Fruit fly (Drosophila melanogaster): Measurements from ENCODE around the gene VhaM9.7-a.

The VhaM9.7-a gene

DNA sequence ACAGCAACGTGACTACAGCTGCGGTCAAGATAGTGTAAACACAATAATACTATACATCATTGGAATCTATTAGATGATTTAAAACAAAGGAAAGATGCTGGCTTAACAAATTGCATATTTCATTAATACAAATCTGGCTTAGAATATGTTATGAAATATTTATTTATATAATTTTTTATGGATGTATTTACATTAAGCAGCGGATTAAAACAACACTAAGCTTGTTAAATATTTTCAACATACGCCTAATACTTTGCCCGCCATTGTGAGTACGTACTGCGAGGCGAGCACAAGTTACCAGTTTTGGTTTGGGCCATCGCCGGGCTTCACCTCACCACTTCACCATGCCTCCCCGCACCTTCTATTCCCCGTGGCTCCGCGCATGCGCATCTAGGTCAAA lies 7.4 kb downstream of the VhaM9.7-a start (continued):
- TF ChIP-seq D19A (tag; optimal IDR thresholded peaks at IDR 0.05) (peak; percentile 77), CG12104 (GFP tag; optimal IDR thresholded peaks at IDR 0.05) (peak; percentile 29), CG3838 (GFP tag; optimal IDR thresholded peaks at IDR 0.05) (no peak), slp2 (GFP tag; optimal IDR thresholded peaks at IDR 0.05) (no peak), CG4404 (GFP tag; IDR thresholded peaks at IDR 0.05) (peak; percentile 35; the same call in 1 of the 2 replicates), luna (GFP tag; optimal IDR thresholded peaks at IDR 0.05) (no peak), jing (GFP tag; optimal IDR thresholded peaks at IDR 0.05) (peak; percentile 21), Camta (GFP tag; optimal IDR thresholded peaks at IDR 0.05) (no peak), Oaz (GFP tag; IDR thresholded peaks at IDR 0.05) (peak; percentile 31; the same call in 1 of the 2 replicates)

- TF ChIP-seq pzg (GFP tag; optimal IDR thresholded peaks at IDR 0.05), result no peak
- no peak for TF ChIP-seq CG32772 (GFP tag; IDR thresholded peaks at IDR 0.05)
- TF ChIP-seq CG6654 (GFP tag; optimal IDR thresholded peaks at IDR 0.05), result no peak
- no peak for TF ChIP-seq gsb (GFP tag; IDR thresholded peaks at IDR 0.05)
- TF ChIP-seq CG8924 (tag; optimal IDR thresholded peaks at IDR 0.05), result no peak
- TF ChIP-seq nerfin-2 (GFP tag; IDR thresholded peaks at IDR 0.05; ENCODE audit: partially characterized antibody), result peak; percentile 26; the same call in 1 of the 2 replicates
- TF ChIP-seq ems (GFP tag; optimal IDR thresholded peaks at IDR 0.05), result no peak
- TF ChIP-seq HLHmδ (GFP tag; optimal IDR thresholded peaks at IDR 0.05), result no peak
- no peak for TF ChIP-seq Xbp1 (GFP tag; optimal IDR thresholded peaks at IDR 0.05)
- no peak for TF ChIP-seq BtbVII (GFP tag; optimal IDR thresholded peaks at IDR 0.05)
- no peak for TF ChIP-seq kah (GFP tag; optimal IDR thresholded peaks at IDR 0.05)
- TF ChIP-seq Blimp-1 (GFP tag; optimal IDR thresholded peaks at IDR 0.05), result peak; percentile 96
- TF ChIP-seq nmo (GFP tag; optimal IDR thresholded peaks at IDR 0.05), result no peak
- no peak for TF ChIP-seq trem (tag; optimal IDR thresholded peaks at IDR 0.05)
- TF ChIP-seq bsh (GFP tag; optimal IDR thresholded peaks at IDR 0.05), result peak in 1 of 2 experiments; percentile 11
- no peak for TF ChIP-seq CG2202 (tag; optimal IDR thresholded peaks at IDR 0.05)
- no peak for TF ChIP-seq CG43689 (GFP tag; IDR thresholded peaks at IDR 0.05)
- TF ChIP-seq CG42726 (GFP tag; IDR thresholded peaks at IDR 0.05; ENCODE audit: partially characterized antibody), result no peak
- 0 out of 3 replicates have a peak, but pooled peaks have one; percentile 30 for TF ChIP-seq CG2199 (GFP tag; IDR thresholded peaks at IDR 0.05)
- peak; percentile 41 for TF ChIP-seq sqz (GFP tag; optimal IDR thresholded peaks at IDR 0.05)
- TF ChIP-seq CG30403 (GFP tag; optimal IDR thresholded peaks at IDR 0.05), result no peak
- TF ChIP-seq wek (GFP tag; optimal IDR thresholded peaks at IDR 0.05), result no peak
- no peak for TF ChIP-seq vnd (GFP tag; IDR thresholded peaks at IDR 0.05; ENCODE audit: partially characterized antibody)
- TF ChIP-seq CG15011 (GFP tag; optimal IDR thresholded peaks at IDR 0.05), result no peak
- TF ChIP-seq Fer1 (GFP tag; optimal IDR thresholded peaks at IDR 0.05), result no peak
- no peak for TF ChIP-seq lab (GFP tag; optimal IDR thresholded peaks at IDR 0.05)
- TF ChIP-seq slbo (GFP tag; IDR thresholded peaks at IDR 0.05), result no peak
- no peak for TF ChIP-seq row (GFP tag; IDR thresholded peaks at IDR 0.05)
- peak; percentile 52 for TF ChIP-seq kni (GFP tag; optimal IDR thresholded peaks at IDR 0.05)
- no peak for TF ChIP-seq CG11456 (GFP tag; IDR thresholded peaks at IDR 0.05)
- 0 out of 4 replicates have a peak, but pooled peaks have one; percentile 41 for TF ChIP-seq chinmo (GFP tag; IDR thresholded peaks at IDR 0.05; ENCODE audit: partially characterized antibody)
- TF ChIP-seq sob (GFP tag; IDR thresholded peaks at IDR 0.05), result no peak
- no peak for TF ChIP-seq tin (GFP tag; optimal IDR thresholded peaks at IDR 0.05)
Observed at dm6 chr3L:4270949-4271827, 8.7 kb downstream of the VhaM9.7-a start.
